Worm (Caenorhabditis elegans): ENCODE results near the gene C31H1.1.

C31H1.1 gene

ce11 chrIV:5753954-5754543 is 43.2 kb upstream of the C31H1.1 start (continued):
- peak; percentile 96 for TF ChIP-seq nhr-85 (tag)
- peak; percentile 66 for TF ChIP-seq unc-86 (tag; optimal IDR thresholded peaks at IDR 0.05)
- peak; percentile 74 for TF ChIP-seq blmp-1 (tag; optimal IDR thresholded peaks at IDR 0.05)
- peak; percentile 96 for TF ChIP-seq nhr-71 (tag; optimal IDR thresholded peaks at IDR 0.05)
- TF ChIP-seq lsy-2 (tag; optimal IDR thresholded peaks at IDR 0.05): peak; percentile 70 to 79
- TF ChIP-seq pqm-1 (tag; optimal IDR thresholded peaks at IDR 0.05): peak; percentile 4
- peak; percentile 83 for TF ChIP-seq nhr-90 (tag; optimal IDR thresholded peaks at IDR 0.05; ENCODE audit: poor library complexity)
- peak in 4 of 6 experiments; percentile 9 to 74 (median 50) for TF ChIP-seq elt-3 (tag; optimal IDR thresholded peaks at IDR 0.05)
- no peak for TF ChIP-seq unc-62 (GFP tag; optimal IDR thresholded peaks at IDR 0.05)
- no peak for TF ChIP-seq hpl-2 (GFP tag; optimal IDR thresholded peaks at IDR 0.05)
- peak; percentile 97 for TF ChIP-seq nhr-20 (tag; optimal IDR thresholded peaks at IDR 0.05)
- peak; percentile 66 for TF ChIP-seq sox-4 (tag; optimal IDR thresholded peaks at IDR 0.05)
- TF ChIP-seq nhr-84 (tag; optimal IDR thresholded peaks at IDR 0.05): no peak
- TF ChIP-seq lin-35 (GFP tag; optimal IDR thresholded peaks at IDR 0.05): peak; percentile 69 to 72
- peak; percentile 88 for TF ChIP-seq tbx-2 (tag; optimal IDR thresholded peaks at IDR 0.05)
- TF ChIP-seq ztf-4 (tag; optimal IDR thresholded peaks at IDR 0.05): peak; percentile 76
- no peak for TF ChIP-seq aly-2 (tag; optimal IDR thresholded peaks at IDR 0.05)
- TF ChIP-seq rnt-1 (tag; optimal IDR thresholded peaks at IDR 0.05): peak; percentile 73
- TF ChIP-seq fos-1 (tag; optimal IDR thresholded peaks at IDR 0.05): peak; percentile 69
- peak; percentile 54 for TF ChIP-seq irx-1 (tag; optimal IDR thresholded peaks at IDR 0.05)
- peak; percentile 87 for TF ChIP-seq nhr-19 (GFP tag; conservative IDR thresholded peaks at IDR 0.05)
- no peak for TF ChIP-seq nhr-76 (tag; optimal IDR thresholded peaks at IDR 0.05)
- no peak for TF ChIP-seq ceh-90 (tag; optimal IDR thresholded peaks at IDR 0.05)
- peak; percentile 72 for TF ChIP-seq fkh-8 (tag; optimal IDR thresholded peaks at IDR 0.05)
- TF ChIP-seq isw-1 (GFP tag; IDR thresholded peaks at IDR 0.05): peak; percentile 55
- peak; percentile 18 for TF ChIP-seq snpc-4 (tag; optimal IDR thresholded peaks at IDR 0.05)
- TF ChIP-seq skn-1 (tag; optimal IDR thresholded peaks at IDR 0.05): peak; percentile 83
- peak; percentile 69 for TF ChIP-seq nhr-11 (tag; optimal IDR thresholded peaks at IDR 0.05)
- peak; percentile 12 for TF ChIP-seq pax-3 (tag; optimal IDR thresholded peaks at IDR 0.05)
- TF ChIP-seq nhr-12 (tag; optimal IDR thresholded peaks at IDR 0.05): no peak
- no peak for TF ChIP-seq unc-98 (GFP tag; IDR thresholded peaks at IDR 0.05)
- TF ChIP-seq lin-13 (GFP tag; optimal IDR thresholded peaks at IDR 0.05): peak; percentile 27
- no peak for TF ChIP-seq hlh-4 (tag; optimal IDR thresholded peaks at IDR 0.05)
- peak; percentile 53 to 77 (median 74) for TF ChIP-seq ceh-82 (tag; optimal IDR thresholded peaks at IDR 0.05)
- TF ChIP-seq fkh-10 (GFP tag; optimal IDR thresholded peaks at IDR 0.05): no peak
- peak; percentile 82 for TF ChIP-seq jun-1 (tag; optimal IDR thresholded peaks at IDR 0.05)
- no peak for TF ChIP-seq aha-1 (tag; optimal IDR thresholded peaks at IDR 0.05)
- TF ChIP-seq hlh-17 (GFP tag; optimal IDR thresholded peaks at IDR 0.05; ENCODE audit: borderline replicate concordance): no peak
- TF ChIP-seq ceh-88 (GFP tag; IDR thresholded peaks at IDR 0.05): no peak
- no peak for TF ChIP-seq Y116A8C.19 (tag; optimal IDR thresholded peaks at IDR 0.05; ENCODE audit: borderline replicate concordance)
- TF ChIP-seq mdl-1 (tag; optimal IDR thresholded peaks at IDR 0.05): peak; percentile 61 to 86
- TF ChIP-seq F16B12.6 (tag; optimal IDR thresholded peaks at IDR 0.05): no peak
- TF ChIP-seq tlp-1 (tag; optimal IDR thresholded peaks at IDR 0.05): no peak
- peak; percentile 91 for TF ChIP-seq snu-23 (GFP tag; optimal IDR thresholded peaks at IDR 0.05)
- TF ChIP-seq ama-1 (optimal IDR thresholded peaks at IDR 0.05): peak; percentile 43
- no peak for TF ChIP-seq ets-5 (GFP tag; IDR thresholded peaks at IDR 0.05)
- no peak for TF ChIP-seq lin-15B (tag; optimal IDR thresholded peaks at IDR 0.05)
- no peak for TF ChIP-seq pag-3 (tag; optimal IDR thresholded peaks at IDR 0.05; ENCODE audit: borderline replicate concordance, insufficient read depth)
- peak; percentile 83 for TF ChIP-seq nhr-47 (tag; optimal IDR thresholded peaks at IDR 0.05)
- TF ChIP-seq C04F5.9 (tag; optimal IDR thresholded peaks at IDR 0.05): no peak
- TF ChIP-seq xbp-1 (tag; optimal IDR thresholded peaks at IDR 0.05): peak; percentile 79
- peak; percentile 46 to 75 for TF ChIP-seq egl-27 (tag; optimal IDR thresholded peaks at IDR 0.05)
- peak; percentile 33 for TF ChIP-seq C16A3.4 (tag; optimal IDR thresholded peaks at IDR 0.05)

Measured in whole organism, L1 larva.